Fruit fly (Drosophila melanogaster) ovary, adult (tissue): ENCODE measurements around the gene CG9500.

Source experiments
- CG17801 ChIP-seq: fragments of 200-800 bp; optimal IDR thresholded peaks from 2 replicates; lab custom pipeline; 2019; ENCODE audit warnings: missing biosample characterization, mild to moderate bottlenecking, missing genetic modification characterization, moderate library complexity; ENCODE audit not compliant: partially characterized antibody

CG9500 gene

dm6 chr2L:6358218-6358617, at the start of gene CG9500:
Gene CG9500, minus strand, starts transcription at chr2L:6358318.
- no peak for TF ChIP-seq CG17801

- no peak for TF ChIP-seq CG17801
These were observed 39.0 kb upstream of the CG9500 start, which contains the start of gene CG42369 for dm6 chr2L:6397149-6397548. Gene CG42369, minus strand, starts transcription at chr2L:6397249.

- TF ChIP-seq CG17801: no peak
These were observed 33.4 kb upstream of the CG9500 start for dm6 chr2L:6391469-6391868.

dm6 chr2L:6387068-6387467, 28.9 kb upstream of the CG9500 start:
- no peak for TF ChIP-seq CG17801

dm6 chr2L:6385409-6385808, 27.3 kb upstream of the CG9500 start, which contains the start of gene Nepl6:
Gene Nepl6, minus strand, starts transcription at chr2L:6385512.
- TF ChIP-seq CG17801: no peak

dm6 chr2L:6380966-6381365, 22.8 kb upstream of the CG9500 start, which contains the start of gene Nepl5:
Gene Nepl5, plus strand, starts transcription at chr2L:6381266.
- no peak for TF ChIP-seq CG17801

dm6 chr2L:6379197-6379596, 21.1 kb upstream of the CG9500 start:
- TF ChIP-seq CG17801: no peak

dm6 chr2L:6373141-6373540, 15.0 kb upstream of the CG9500 start:
- TF ChIP-seq CG17801: no peak

- TF ChIP-seq CG17801: no peak
These were observed 14.0 kb upstream of the CG9500 start, which contains the start of gene slam for dm6 chr2L:6372088-6372487. Gene slam, plus strand, starts transcription at chr2L:6372388.

dm6 chr2L:6371025-6371641, 13.0 kb upstream of the CG9500 start:
- no peak for TF ChIP-seq CG17801

- TF ChIP-seq CG17801: no peak
These were observed 11.2 kb upstream of the CG9500 start for dm6 chr2L:6369286-6369685.

dm6 chr2L:6367478-6367932, 9.4 kb upstream of the CG9500 start, which contains the start of gene Nepl4:
Gene Nepl4, plus strand, starts transcription at chr2L:6367882.
- TF ChIP-seq CG17801: no peak

dm6 chr2L:6366924-6367323, 8.8 kb upstream of the CG9500 start:
- no peak for TF ChIP-seq CG17801

- TF ChIP-seq CG17801: no peak
These were observed 1.9 kb upstream of the CG9500 start for dm6 chr2L:6360059-6360458.

dm6 chr2L:6356686-6357362, 1.3 kb downstream of the CG9500 start:
- TF ChIP-seq CG17801: no peak

- no peak for TF ChIP-seq CG17801
These were observed 2.0 kb downstream of the CG9500 start for dm6 chr2L:6356134-6356533.

dm6 chr2L:6354656-6355055, 3.5 kb downstream of the CG9500 start, which contains the start of gene ppk14:
Gene ppk14, plus strand, starts transcription at chr2L:6354956.
- no peak for TF ChIP-seq CG17801

dm6 chr2L:6354231-6354630, 3.9 kb downstream of the CG9500 start, which contains the start of gene ppk7:
Gene ppk7, minus strand, starts transcription at chr2L:6354331.
- no peak for TF ChIP-seq CG17801
